Worm (Caenorhabditis elegans): ENCODE results near the gene C15H11.13.
"Not testable (repeated sequence)": the region's sequence is repeated elsewhere in the genome, so short reads cannot be mapped to it uniquely, and the experiment has no call there.

ce11 chrV:14357347-14357746, 37.5 kb upstream of the C15H11.13 start:
- not testable (repeated sequence) for TF ChIP-seq lim-6 (tag; optimal IDR thresholded peaks at IDR 0.05); ama-1 (optimal IDR thresholded peaks at IDR 0.05); F13H6.1 (tag; optimal IDR thresholded peaks at IDR 0.05); C08G9.2 (tag; optimal IDR thresholded peaks at IDR 0.05); tbx-7 (tag; optimal IDR thresholded peaks at IDR 0.05); pha-4 (tag; optimal IDR thresholded peaks at IDR 0.05); fax-1 (tag; optimal IDR thresholded peaks at IDR 0.05); mec-3 (tag; optimal IDR thresholded peaks at IDR 0.05; ENCODE audit: borderline replicate concordance); sox-4 (tag; optimal IDR thresholded peaks at IDR 0.05); hlh-30 (tag; optimal IDR thresholded peaks at IDR 0.05; ENCODE audit: insufficient read depth); tbx-2 (tag; optimal IDR thresholded peaks at IDR 0.05); ahr-1 (tag; optimal IDR thresholded peaks at IDR 0.05)

Measured in whole organism, late embryonic.